Worm (Caenorhabditis elegans): ENCODE data around the gene npax-3.

The npax-3 gene

DNA sequence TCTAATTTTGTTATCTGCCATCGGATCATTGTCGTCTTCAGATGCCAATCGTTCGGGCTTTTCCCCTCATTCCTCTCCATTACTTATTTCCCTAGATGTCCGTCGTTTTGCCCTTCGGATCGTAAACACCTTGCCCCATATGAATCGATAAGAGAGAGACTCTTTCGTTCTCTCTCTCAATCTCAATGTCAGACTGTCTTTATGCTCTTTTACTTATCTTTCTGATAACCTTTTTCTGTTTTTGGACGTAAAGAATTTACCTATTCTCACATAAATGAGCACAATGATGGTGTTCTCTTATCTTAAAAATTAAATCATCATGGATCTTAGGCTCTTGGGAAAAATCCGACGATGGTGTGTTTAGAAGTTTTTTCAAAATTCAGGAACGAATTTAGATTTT lies 31.2 kb downstream of the npax-3 start:
- TF ChIP-seq fos-1 (tag; optimal IDR thresholded peaks at IDR 0.05) (peak; percentile 34), elt-1 (tag; optimal IDR thresholded peaks at IDR 0.05) (no peak), F13H6.1 (tag; optimal IDR thresholded peaks at IDR 0.05) (no peak), sma-9 (GFP tag; optimal IDR thresholded peaks at IDR 0.05) (peak; percentile 12), sma-9 (tag; optimal IDR thresholded peaks at IDR 0.05) (no peak), nhr-12 (tag; optimal IDR thresholded peaks at IDR 0.05) (no peak), nhr-129 (tag; optimal IDR thresholded peaks at IDR 0.05) (no peak), gmeb-1 (tag; optimal IDR thresholded peaks at IDR 0.05) (peak; percentile 20), egl-27 (tag; optimal IDR thresholded peaks at IDR 0.05) (no peak)

DNA sequence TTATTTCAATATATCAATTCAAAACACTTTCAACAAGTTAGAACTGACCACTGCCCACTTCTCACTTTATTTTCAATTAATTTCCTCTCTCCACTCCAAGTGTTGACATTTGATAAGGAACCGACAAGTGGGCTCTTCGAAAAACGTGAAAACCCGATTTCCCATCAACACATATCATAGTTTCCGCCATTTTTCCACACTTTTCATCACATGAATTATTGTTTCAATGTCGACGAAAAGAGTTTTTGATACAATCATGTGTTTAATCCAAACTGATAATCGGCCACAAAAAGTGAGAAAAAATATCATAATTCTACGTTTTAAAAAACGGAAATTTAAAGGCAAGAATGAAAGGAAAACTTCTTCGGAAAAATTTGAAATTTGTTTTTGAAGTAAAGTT lies 32.3 kb downstream of the npax-3 start:
- TF ChIP-seq nhr-129 (tag; optimal IDR thresholded peaks at IDR 0.05) (peak; percentile 8), crh-2 (tag; optimal IDR thresholded peaks at IDR 0.05) (peak; percentile 45), unc-62 (GFP tag; optimal IDR thresholded peaks at IDR 0.05) (no peak)

DNA sequence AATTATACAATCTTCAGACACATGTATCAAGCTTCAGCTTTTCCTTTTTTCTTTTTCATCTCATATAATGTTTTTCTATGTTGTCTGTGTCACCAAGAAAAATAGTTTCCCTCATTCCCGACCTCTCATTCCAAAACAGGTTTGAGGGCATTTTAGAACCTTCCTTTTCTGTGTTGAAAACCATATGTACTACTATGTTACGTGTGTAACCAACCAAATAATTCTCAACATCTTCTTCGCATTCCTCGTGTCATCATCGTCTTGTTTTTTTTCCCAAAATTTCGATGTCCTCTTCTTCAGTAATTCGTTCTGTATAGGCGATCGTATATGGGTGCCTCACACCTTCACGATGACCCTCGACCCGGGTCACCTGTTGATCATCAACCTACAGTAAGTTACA lies 37.6 kb downstream of the npax-3 start, which contains the start of gene pept-2:
TSS of gene pept-2 (plus strand) at position 301 of the 400 bp plus-strand sequence.
- TF ChIP-seq nhr-25 (tag; optimal IDR thresholded peaks at IDR 0.05) = peak; percentile 31
- no peak for TF ChIP-seq zag-1 (tag; optimal IDR thresholded peaks at IDR 0.05)
- TF ChIP-seq C34F6.9 (tag; optimal IDR thresholded peaks at IDR 0.05) = no peak

DNA sequence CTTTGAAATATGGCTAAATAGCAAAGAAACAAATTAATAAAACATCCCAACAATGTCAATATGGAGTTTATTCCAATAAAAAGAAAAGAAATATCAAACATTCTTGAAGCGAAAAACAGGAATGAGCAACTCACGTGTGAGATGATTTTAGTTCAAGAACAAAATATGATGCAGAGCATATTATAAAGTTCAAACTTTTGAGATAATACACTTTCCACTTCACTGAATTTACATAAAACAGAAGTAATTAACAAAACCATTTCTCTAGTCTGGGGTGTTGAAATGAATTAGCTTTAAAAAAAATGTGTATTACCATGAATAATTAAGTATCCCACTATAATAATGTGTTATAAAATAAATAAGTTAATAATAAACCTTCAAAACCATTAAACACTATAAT lies 41.2 kb downstream of the npax-3 start, which contains the start of gene srd-7:
TSS of gene srd-7 (minus strand) at position 101 of the 400 bp plus-strand sequence.
- TF ChIP-seq mdl-1 (tag; optimal IDR thresholded peaks at IDR 0.05) (no peak), R02D3.7 (tag; optimal IDR thresholded peaks at IDR 0.05) (no peak), mbf-1 (tag; optimal IDR thresholded peaks at IDR 0.05) (no peak), nhr-77 (tag; optimal IDR thresholded peaks at IDR 0.05) (no peak), ama-1 (optimal IDR thresholded peaks at IDR 0.05) (no peak), elt-1 (tag; optimal IDR thresholded peaks at IDR 0.05) (no peak), ZK546.5 (tag; optimal IDR thresholded peaks at IDR 0.05) (no peak), blmp-1 (tag; optimal IDR thresholded peaks at IDR 0.05; ENCODE audit: insufficient read depth) (no peak), aly-2 (tag; optimal IDR thresholded peaks at IDR 0.05) (no peak), nhr-25 (tag; optimal IDR thresholded peaks at IDR 0.05) (no peak), dmd-4 (tag; optimal IDR thresholded peaks at IDR 0.05) (no peak), unc-62 (GFP tag; optimal IDR thresholded peaks at IDR 0.05) (no peak), nhr-23 (tag; optimal IDR thresholded peaks at IDR 0.05) (no peak), lin-39 (tag; optimal IDR thresholded peaks at IDR 0.05) (no peak), Y55F3AM.14 (GFP tag; optimal IDR thresholded peaks at IDR 0.05) (no peak), nhr-21 (tag; optimal IDR thresholded peaks at IDR 0.05) (no peak), egl-27 (tag; optimal IDR thresholded peaks at IDR 0.05) (no peak), nhr-129 (tag; optimal IDR thresholded peaks at IDR 0.05) (no peak)

DNA sequence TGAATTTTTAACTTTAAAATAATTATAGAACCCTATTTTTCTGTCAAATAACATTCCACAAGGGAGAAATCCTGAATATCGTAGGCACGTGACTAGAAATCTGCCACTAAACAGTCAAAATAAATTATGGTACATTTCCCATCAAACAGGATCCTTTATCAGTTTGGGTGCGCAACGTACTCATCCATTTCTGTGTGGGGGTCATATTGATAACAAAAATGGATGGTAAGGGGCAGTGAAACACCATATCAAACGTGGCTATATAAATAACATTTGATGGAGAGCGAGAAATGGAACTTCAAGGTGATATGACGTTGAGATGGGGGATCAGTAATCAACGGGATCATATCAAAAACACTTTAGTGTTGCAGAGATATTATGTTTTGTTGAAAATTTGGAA lies 43.9 kb downstream of the npax-3 start:
- peak; percentile 27 for TF ChIP-seq fos-1 (tag; optimal IDR thresholded peaks at IDR 0.05)
- peak; percentile 31 for TF ChIP-seq sma-3 (GFP tag; optimal IDR thresholded peaks at IDR 0.05)
- TF ChIP-seq lin-39 (tag; optimal IDR thresholded peaks at IDR 0.05) = no peak
- no peak for TF ChIP-seq lsy-2 (tag; optimal IDR thresholded peaks at IDR 0.05)
- TF ChIP-seq egl-27 (tag; optimal IDR thresholded peaks at IDR 0.05) = peak; percentile 4
- TF ChIP-seq zag-1 (tag; optimal IDR thresholded peaks at IDR 0.05) = no peak
- TF ChIP-seq nhr-129 (tag; optimal IDR thresholded peaks at IDR 0.05) = peak; percentile 8
- peak; percentile 54 for TF ChIP-seq crh-2 (tag; optimal IDR thresholded peaks at IDR 0.05)
- no peak for TF ChIP-seq aly-2 (tag; optimal IDR thresholded peaks at IDR 0.05)
- TF ChIP-seq nhr-21 (tag; optimal IDR thresholded peaks at IDR 0.05) = peak; percentile 83
- no peak for TF ChIP-seq ztf-4 (tag; optimal IDR thresholded peaks at IDR 0.05)
- peak; percentile 70 for TF ChIP-seq blmp-1 (tag; optimal IDR thresholded peaks at IDR 0.05; ENCODE audit: insufficient read depth)
- TF ChIP-seq sma-9 (GFP tag; optimal IDR thresholded peaks at IDR 0.05) = peak; percentile 93
- no peak for TF ChIP-seq sma-9 (tag; optimal IDR thresholded peaks at IDR 0.05)
- TF ChIP-seq nhr-25 (tag; optimal IDR thresholded peaks at IDR 0.05) = peak; percentile 75
- TF ChIP-seq ztf-1 (GFP tag; conservative IDR thresholded peaks at IDR 0.05) = no peak
- TF ChIP-seq C34F6.9 (tag; optimal IDR thresholded peaks at IDR 0.05) = no peak
- no peak for TF ChIP-seq F13H6.1 (tag; optimal IDR thresholded peaks at IDR 0.05)

DNA sequence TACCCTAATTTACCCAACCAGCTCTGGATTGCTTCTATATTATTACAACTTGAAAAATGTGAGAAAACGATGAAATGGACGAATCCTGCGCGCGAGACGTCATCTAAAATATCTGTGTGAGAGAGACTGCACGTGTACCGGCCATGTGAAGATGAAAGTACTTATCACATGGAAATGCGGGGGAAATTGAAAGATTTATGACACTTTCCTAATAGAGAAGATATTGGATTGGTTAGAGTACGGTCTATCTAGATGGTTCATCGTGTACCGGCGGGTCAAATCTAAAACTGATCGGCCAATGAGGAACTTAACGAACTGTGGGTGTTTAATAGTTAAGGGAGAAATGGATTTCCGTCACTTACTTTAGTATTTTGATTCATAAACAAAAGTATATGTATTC lies 45.9 kb downstream of the npax-3 start:
- TF ChIP-seq ztf-11 (tag; optimal IDR thresholded peaks at IDR 0.05) = no peak
- no peak for TF ChIP-seq lin-11 (tag; optimal IDR thresholded peaks at IDR 0.05)
- no peak for TF ChIP-seq R02D3.7 (tag; optimal IDR thresholded peaks at IDR 0.05)
- TF ChIP-seq mdl-1 (tag; optimal IDR thresholded peaks at IDR 0.05) = peak; percentile 56 to 80
- no peak for TF ChIP-seq snpc-4 (tag; optimal IDR thresholded peaks at IDR 0.05)
- TF ChIP-seq nhr-12 (tag; optimal IDR thresholded peaks at IDR 0.05) = no peak
- no peak for TF ChIP-seq skn-1 (tag; optimal IDR thresholded peaks at IDR 0.05)
- no peak for TF ChIP-seq aly-2 (tag; optimal IDR thresholded peaks at IDR 0.05)
- no peak for TF ChIP-seq ZK546.5 (tag; optimal IDR thresholded peaks at IDR 0.05)
- TF ChIP-seq nhr-11 (tag; optimal IDR thresholded peaks at IDR 0.05) = no peak
- no peak for TF ChIP-seq nhr-23 (tag; optimal IDR thresholded peaks at IDR 0.05)
- no peak for TF ChIP-seq nhr-10 (tag; optimal IDR thresholded peaks at IDR 0.05)
- no peak for TF ChIP-seq mbf-1 (tag; optimal IDR thresholded peaks at IDR 0.05)
- TF ChIP-seq lsy-2 (tag; optimal IDR thresholded peaks at IDR 0.05) = peak in 1 of 2 experiments; percentile 43
- peak; percentile 98 for TF ChIP-seq sma-9 (GFP tag; optimal IDR thresholded peaks at IDR 0.05)
- TF ChIP-seq sma-9 (tag; optimal IDR thresholded peaks at IDR 0.05) = no peak
- no peak for TF ChIP-seq ama-1 (optimal IDR thresholded peaks at IDR 0.05)
- no peak for TF ChIP-seq alr-1 (tag; optimal IDR thresholded peaks at IDR 0.05)
- TF ChIP-seq nhr-77 (tag; optimal IDR thresholded peaks at IDR 0.05) = no peak
- TF ChIP-seq nhr-237 (tag; optimal IDR thresholded peaks at IDR 0.05) = no peak
- TF ChIP-seq fos-1 (tag; optimal IDR thresholded peaks at IDR 0.05) = peak; percentile 41
- no peak for TF ChIP-seq ceh-82 (tag; optimal IDR thresholded peaks at IDR 0.05)
- TF ChIP-seq unc-62 (GFP tag; optimal IDR thresholded peaks at IDR 0.05) = no peak
- TF ChIP-seq unc-55 (GFP tag; optimal IDR thresholded peaks at IDR 0.05) = no peak

All from whole organism, L2 larva.